Fruit fly (Drosophila melanogaster) whole organism, pupa: Measurements from ENCODE around the gene CG42613.

Experiments
- CG10348 ChIP-seq: fragments of 200-800 bp; sonication (Bioruptor generic); IDR thresholded peaks from 2 replicates; pipeline ENCODE4 v1.3.6; 2022; ENCODE audit warnings: missing biosample characterization, missing genetic modification characterization
- CG12605 ChIP-seq: fragments of 200-800 bp; sonication (Bioruptor generic); IDR thresholded peaks from 2 replicates; pipeline ENCODE4 v1.3.6; 2022; ENCODE audit warnings: missing biosample characterization, missing genetic modification characterization
- CG13204 ChIP-seq: fragments of 200-800 bp; sonication (Bioruptor generic); optimal IDR thresholded peaks from 2 replicates; lab custom pipeline; 2018; ENCODE audit warnings: missing biosample characterization, mild to moderate bottlenecking, missing genetic modification characterization, moderate library complexity
- CG14655 ChIP-seq: fragments of 200-800 bp; sonication (Bioruptor generic); optimal IDR thresholded peaks from 3 replicates; lab custom pipeline; 2017; ENCODE audit warnings: mild to moderate bottlenecking, missing biosample characterization, missing genetic modification reagents, missing genetic modification characterization
- CG15710 ChIP-seq: fragments of 200-800 bp; sonication (Bioruptor generic); optimal IDR thresholded peaks from 2 replicates; lab custom pipeline; 2018; ENCODE audit warnings: missing biosample characterization, mild to moderate bottlenecking, missing genetic modification characterization, moderate library complexity
- CG17806 ChIP-seq: fragments of 200-800 bp; sonication (Bioruptor generic); optimal IDR thresholded peaks from 2 replicates; lab custom pipeline; 2018; ENCODE audit warnings: missing biosample characterization, mild to moderate bottlenecking, missing genetic modification characterization, moderate library complexity
- CG32121 ChIP-seq: fragments of 200-800 bp; sonication (Bioruptor generic); IDR thresholded peaks from 2 replicates; pipeline ENCODE4 v1.3.6; 2022; ENCODE audit warnings: missing biosample characterization, missing genetic modification characterization
- CG34367 ChIP-seq: fragments of 200-800 bp; sonication (Bioruptor generic); optimal IDR thresholded peaks from 2 replicates; lab custom pipeline; 2018; ENCODE audit warnings: missing biosample characterization, mild to moderate bottlenecking, missing genetic modification characterization
- CG4496 ChIP-seq: fragments of 200-800 bp; sonication (Bioruptor generic); IDR thresholded peaks from 3 replicates; pipeline ENCODE4 v1.3.6; 2022; ENCODE audit warnings: missing biosample characterization, missing genetic modification characterization
- CG8159 ChIP-seq: fragments of 200-800 bp; sonication (Bioruptor generic); optimal IDR thresholded peaks from 3 replicates; lab custom pipeline; 2018; ENCODE audit warnings: missing biosample characterization, mild to moderate bottlenecking, missing genetic modification characterization, moderate library complexity
- CG8301 ChIP-seq: fragments of 200-800 bp; sonication (Bioruptor generic); optimal IDR thresholded peaks from 2 replicates; lab custom pipeline; 2018; ENCODE audit warnings: missing biosample characterization, mild to moderate bottlenecking, missing genetic modification characterization
- CG9948 ChIP-seq: fragments of 200-800 bp; sonication (Bioruptor generic); optimal IDR thresholded peaks from 2 replicates; lab custom pipeline; 2018; ENCODE audit warnings: missing biosample characterization, mild to moderate bottlenecking, missing genetic modification characterization, moderate library complexity
- D1 ChIP-seq: fragments of 200-800 bp; sonication (Bioruptor generic); optimal IDR thresholded peaks from 2 replicates; lab custom pipeline; 2018; ENCODE audit warnings: missing biosample characterization, mild to moderate bottlenecking, missing genetic modification characterization, moderate library complexity
- EcR ChIP-seq: fragments of 200-800 bp; sonication (Bioruptor generic); optimal IDR thresholded peaks from 3 replicates; lab custom pipeline; 2019; ENCODE audit warnings: missing biosample characterization, missing genetic modification characterization, mild to moderate bottlenecking, moderate library complexity, missing genetic modification reagents
- Ets98B ChIP-seq: fragments of 200-800 bp; sonication (Bioruptor generic); IDR thresholded peaks from 2 replicates; pipeline ENCODE4 v1.3.6; 2022; ENCODE audit warnings: missing biosample characterization, missing genetic modification characterization
- Pif1A ChIP-seq: fragments of 200-800 bp; sonication (Bioruptor generic); optimal IDR thresholded peaks from 3 replicates; lab custom pipeline; 2016; ENCODE audit warnings: missing biosample characterization, missing genetic modification characterization
- Pif1B ChIP-seq: fragments of 200-800 bp; sonication (Bioruptor generic); optimal IDR thresholded peaks from 3 replicates; lab custom pipeline; 2016; ENCODE audit warnings: missing biosample characterization, missing genetic modification characterization
- Snoo ChIP-seq: fragments of 200-800 bp; sonication (Bioruptor generic); optimal IDR thresholded peaks from 3 replicates; lab custom pipeline; 2017; ENCODE audit warnings: missing biosample characterization, mild to moderate bottlenecking, missing genetic modification characterization, inconsistent platforms
- fd96Ca ChIP-seq: fragments of 200-800 bp; sonication (Bioruptor generic); IDR thresholded peaks from 3 replicates; pipeline ENCODE4 v1.3.6; 2022; ENCODE audit warnings: missing biosample characterization, missing genetic modification characterization
- gl ChIP-seq: fragments of 200-800 bp; sonication (Bioruptor generic); optimal IDR thresholded peaks from 2 replicates; lab custom pipeline; 2018; ENCODE audit warnings: missing biosample characterization, mild to moderate bottlenecking, missing genetic modification characterization
- rn ChIP-seq: fragments of 200-800 bp; sonication (Bioruptor generic); IDR thresholded peaks from 2 replicates; pipeline ENCODE4 v1.3.6; 2022; ENCODE audit warnings: missing biosample characterization, missing genetic modification characterization

Gene CG42613

DNA sequence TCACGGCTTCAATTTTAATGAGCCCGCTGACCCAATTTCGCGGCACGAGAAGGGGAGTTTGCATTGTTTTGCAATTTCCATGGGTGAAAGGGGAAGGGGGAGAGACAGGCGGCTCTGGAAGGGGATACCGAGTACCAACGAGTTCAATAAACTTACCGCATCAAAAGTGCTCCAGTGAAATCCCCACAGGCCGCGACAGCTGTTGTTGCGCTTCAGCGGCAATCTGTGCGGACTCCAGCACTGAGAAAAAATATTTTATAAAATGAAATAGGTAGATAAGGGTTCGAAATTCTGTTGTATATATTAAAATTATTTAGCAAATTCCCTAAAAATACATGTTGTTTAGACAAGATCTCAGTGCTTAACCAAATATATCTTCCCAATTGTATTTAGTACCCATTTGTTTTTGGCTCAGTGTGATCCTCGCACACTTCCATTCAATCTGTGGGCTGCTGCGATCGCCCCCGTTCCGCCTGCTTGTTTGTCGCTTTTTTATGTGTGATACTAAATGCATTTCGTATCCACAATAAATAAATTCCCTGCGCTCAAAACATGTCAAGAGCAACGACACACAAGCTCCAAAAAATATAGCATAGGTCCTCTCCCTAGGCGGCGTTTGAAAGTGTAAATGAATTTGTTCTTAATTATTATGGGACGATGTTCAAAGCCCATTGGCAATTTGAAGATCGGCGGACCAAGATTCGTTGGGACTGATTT lies 66.7 kb downstream of the CG42613 start:
- TF ChIP-seq CG32121 (GFP tag; lab: Robert Waterston, UW) (peak; percentile 85), Snoo (tag; lab: Kevin White, UChicago) (peak; percentile 87), CG17806 (peak; percentile 91), rn (GFP tag; lab: Robert Waterston, UW) (peak; percentile 73), CG15710 (tag; lab: Kevin White, UChicago) (peak; percentile 91), gl (tag; lab: Kevin White, UChicago) (peak; percentile 69), CG8301 (tag; lab: Kevin White, UChicago) (peak; percentile 88), CG10348 (0 out of 2 replicates have a peak, but pooled peaks have one; percentile 21), CG4496 (GFP tag; lab: Robert Waterston, UW) (peak; percentile 93), CG12605 (GFP tag; lab: Robert Waterston, UW) (peak; percentile 86), Pif1A (GFP tag; lab: Kevin White, UChicago) (peak; percentile 94), fd96Ca (peak; percentile 76), Ets98B (GFP tag; lab: Robert Waterston, UW) (peak; percentile 89), CG13204 (GFP tag; lab: Kevin White, UChicago) (peak; percentile 72), D1 (peak; percentile 73), CG8159 (tag; lab: Kevin White, UChicago) (peak; percentile 93), EcR (GFP tag; lab: Kevin White, UChicago) (peak; percentile 96), Pif1B (peak; percentile 86), CG14655 (GFP tag; lab: Kevin White, UChicago) (peak; percentile 88), CG34367 (peak; percentile 82), CG9948 (tag; lab: Kevin White, UChicago) (peak; percentile 88)

DNA sequence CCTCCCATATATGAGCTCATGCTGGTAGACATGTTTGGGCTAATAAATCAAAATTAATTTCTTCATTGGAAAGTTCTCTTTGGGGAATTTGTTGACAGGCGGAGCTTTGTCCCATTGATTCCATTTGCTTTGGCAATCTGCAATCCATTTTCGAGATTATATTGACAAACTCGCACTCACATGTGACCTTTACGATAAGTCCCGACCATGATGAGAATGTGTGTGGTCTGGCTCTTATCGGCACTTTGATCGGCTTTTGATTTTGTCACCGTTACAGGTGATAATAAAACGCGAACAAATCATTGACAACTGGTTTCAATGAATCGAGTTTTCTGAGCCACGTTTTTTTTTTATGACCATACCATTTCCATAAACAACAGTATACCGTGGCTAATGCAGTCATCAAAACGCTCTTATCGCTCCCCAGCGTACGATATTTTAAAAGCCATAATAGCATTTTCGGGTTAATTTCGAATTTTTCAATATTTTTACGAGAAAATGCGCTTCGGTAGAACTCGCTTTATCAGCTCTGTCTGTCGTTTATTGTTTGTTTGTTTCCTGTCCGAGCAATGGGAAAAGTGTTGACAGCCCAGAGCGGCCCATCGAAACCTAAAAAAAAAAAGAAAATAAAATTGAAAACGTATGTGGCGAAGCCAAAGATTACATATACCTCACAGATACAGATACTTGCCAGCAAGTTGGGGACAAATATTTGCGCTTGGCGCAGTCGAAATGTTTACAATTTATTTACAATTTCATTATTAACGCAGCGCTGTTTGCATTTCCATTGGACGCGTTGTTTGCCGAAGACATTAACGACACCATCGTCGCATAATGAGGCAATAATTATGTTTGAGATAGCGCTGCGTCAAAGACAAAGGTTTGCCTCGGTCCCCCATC lies 68.6 kb downstream of the CG42613 start:
- TF ChIP-seq CG13204 (GFP tag; lab: Kevin White, UChicago) = peak; percentile 12
- TF ChIP-seq fd96Ca = no peak

DNA sequence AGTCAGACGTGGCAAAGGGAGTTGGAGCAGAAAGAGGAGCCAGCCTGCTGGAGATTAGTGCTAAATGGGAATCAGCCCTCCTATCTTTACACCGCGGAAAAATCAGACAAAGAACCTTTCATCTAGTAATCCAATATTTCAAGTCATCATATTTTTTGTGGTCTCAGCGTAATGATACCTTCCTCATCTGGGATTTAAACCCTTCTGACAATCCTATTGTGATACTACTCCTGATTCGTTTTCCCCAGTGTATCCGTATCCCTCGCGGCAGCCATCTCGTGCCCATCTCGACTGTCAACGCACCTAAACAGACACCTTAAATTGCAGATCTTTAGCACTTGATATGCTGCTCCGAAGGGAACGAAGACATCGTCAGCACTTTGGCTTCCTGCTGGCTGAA lies 69.4 kb downstream of the CG42613 start:
- TF ChIP-seq CG9948 (tag; lab: Kevin White, UChicago) (peak; percentile 63), CG17806 (peak; percentile 66), CG32121 (GFP tag; lab: Robert Waterston, UW) (no peak), rn (GFP tag; lab: Robert Waterston, UW) (no peak), Pif1B (peak; percentile 9), CG8301 (tag; lab: Kevin White, UChicago) (peak; percentile 51), CG15710 (tag; lab: Kevin White, UChicago) (peak; percentile 52), Ets98B (GFP tag; lab: Robert Waterston, UW) (peak; percentile 32; the same call in 1 of the 2 replicates), fd96Ca (peak; percentile 62; the same call in 2 of the 3 replicates), Snoo (tag; lab: Kevin White, UChicago) (no peak), EcR (GFP tag; lab: Kevin White, UChicago) (no peak), D1 (no peak), Pif1A (GFP tag; lab: Kevin White, UChicago) (peak; percentile 41), CG14655 (GFP tag; lab: Kevin White, UChicago) (peak; percentile 66), gl (tag; lab: Kevin White, UChicago) (peak; percentile 8), CG8159 (tag; lab: Kevin White, UChicago) (peak; percentile 60), CG12605 (GFP tag; lab: Robert Waterston, UW) (no peak), CG4496 (GFP tag; lab: Robert Waterston, UW) (0 out of 3 replicates have a peak, but pooled peaks have one; percentile 31), CG34367 (peak; percentile 59)

- 0 out of 2 replicates have a peak, but pooled peaks have one; percentile 12 for TF ChIP-seq CG10348
- peak; percentile 14 for TF ChIP-seq CG13204 (GFP tag; lab: Kevin White, UChicago)
- TF ChIP-seq CG8159 (tag; lab: Kevin White, UChicago) = no peak
- no peak for TF ChIP-seq CG9948 (tag; lab: Kevin White, UChicago)
- TF ChIP-seq CG15710 (tag; lab: Kevin White, UChicago) = no peak
- peak; percentile 5 for TF ChIP-seq Pif1A (GFP tag; lab: Kevin White, UChicago)
- no peak for TF ChIP-seq CG32121 (GFP tag; lab: Robert Waterston, UW)
- TF ChIP-seq rn (GFP tag; lab: Robert Waterston, UW) = no peak
- TF ChIP-seq gl (tag; lab: Kevin White, UChicago) = peak; percentile 70
- no peak for TF ChIP-seq CG14655 (GFP tag; lab: Kevin White, UChicago)
- TF ChIP-seq Pif1B = no peak
Measured at dm6 chr3R:18999906-19000451, 71.0 kb downstream of the CG42613 start.

DNA sequence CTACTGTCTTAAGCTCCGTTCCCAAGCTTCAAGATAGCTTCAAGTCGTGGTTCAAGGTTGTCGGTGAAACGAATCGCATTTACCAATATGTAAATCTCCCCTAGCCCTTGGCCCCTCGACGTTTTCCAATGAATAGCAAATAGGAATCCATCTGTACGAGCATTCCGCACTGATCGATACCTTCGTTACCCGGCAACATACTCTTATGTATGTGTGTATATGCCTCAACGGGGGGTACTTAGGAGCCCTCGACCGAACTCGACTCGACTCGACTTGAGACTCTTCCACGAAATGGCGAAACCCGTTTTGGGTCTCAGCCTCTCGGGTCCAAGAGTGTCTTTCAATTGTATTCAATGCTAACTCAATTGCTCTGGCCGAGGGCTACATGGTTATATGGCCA lies 72.7 kb downstream of the CG42613 start:
- TF ChIP-seq EcR (GFP tag; lab: Kevin White, UChicago) = peak; percentile 61
- TF ChIP-seq CG8301 (tag; lab: Kevin White, UChicago) = no peak
- no peak for TF ChIP-seq Pif1A (GFP tag; lab: Kevin White, UChicago)
- no peak for TF ChIP-seq gl (tag; lab: Kevin White, UChicago)
